Worm (Caenorhabditis elegans) whole organism, early embryonic: ENCODE data around the gene swp-1.
A peak's percentile ranks its signal among the peaks of the same experiment; 100 is the strongest.

Experiments
- aly-1 ChIP-seq: sonication (generic microtip); optimal IDR thresholded peaks from 2 replicates; lab custom pipeline; 2016; ENCODE audit warnings: missing genetic modification characterization, missing compliant biosample characterization
- ama-1 ChIP-seq: fragments of 150-350 bp; optimal IDR thresholded peaks from 2 replicates; lab custom pipeline; 2014
- flt-1 ChIP-seq: fragments of 200-800 bp; sonication (Bioruptor generic); IDR thresholded peaks from 2 replicates; pipeline ENCODE4 v1.3.6; 2022; ENCODE audit warnings: missing genetic modification characterization, missing compliant biosample characterization
- hmbx-1 ChIP-seq: sonication (generic microtip); optimal IDR thresholded peaks from 2 replicates; lab custom pipeline; 2016; ENCODE audit warnings: mild to moderate bottlenecking, missing genetic modification characterization, missing compliant biosample characterization
- pes-1 ChIP-seq: fragments of 200-800 bp; sonication (Bioruptor generic); IDR thresholded peaks from 2 replicates; pipeline ENCODE4 v1.3.6; 2022; ENCODE audit warnings: missing genetic modification reagents, missing genetic modification characterization, missing compliant biosample characterization
- sea-1 ChIP-seq: fragments of 200-800 bp; sonication (Bioruptor generic); conservative IDR thresholded peaks from 2 replicates; pipeline ENCODE4 v1.3.6; 2022; ENCODE audit warnings: missing genetic modification characterization, missing compliant biosample characterization
- tbx-11 ChIP-seq: fragments of 200-800 bp; sonication (Bioruptor generic); IDR thresholded peaks from 2 replicates; pipeline ENCODE4 v1.3.6; 2022; ENCODE audit warnings: missing genetic modification characterization, missing compliant biosample characterization
- tbx-37 ChIP-seq: fragments of 200-800 bp; sonication (Bioruptor generic); conservative IDR thresholded peaks from 2 replicates; pipeline ENCODE4 v1.3.6; 2022; ENCODE audit warnings: missing genetic modification reagents, missing genetic modification characterization, missing compliant biosample characterization
- tra-4 ChIP-seq: sonication (generic microtip); optimal IDR thresholded peaks from 2 replicates; lab custom pipeline; 2017; ENCODE audit warnings: missing genetic modification characterization, missing compliant biosample characterization

- TF ChIP-seq pes-1 (no peak), aly-1 (tag; lab: Kevin White, UChicago) (peak; percentile 70), sea-1 (no peak), ama-1 (lab: Kevin White, UChicago) (no peak), flt-1 (GFP tag; lab: Robert Waterston, UW) (no peak), tbx-37 (GFP tag; lab: Robert Waterston, UW) (0 out of 2 replicates have a peak, but pooled peaks have one; percentile 8), hmbx-1 (tag; lab: Kevin White, UChicago) (no peak), tra-4 (tag; lab: Kevin White, UChicago) (no peak), tbx-11 (GFP tag; lab: Robert Waterston, UW) (no peak)
Observed at ce11 chrIII:5715467-5715866, 10.1 kb upstream of the swp-1 start.
